Worm (Caenorhabditis elegans): ENCODE data around the gene F10E9.11.
"Not testable (repeated sequence)": the region's sequence is repeated elsewhere in the genome, so short reads cannot be mapped to it uniquely, and the experiment has no call there.

ce11 chrIII:8344283-8344682 lies 25.2 kb upstream of the F10E9.11 start, which contains the start of gene ZC262.7:
- TF ChIP-seq aly-2, fos-1, F13H6.1, R02D3.7, unc-39, ZK546.5, nhr-77, lsy-2 (tag; optimal IDR thresholded peaks at IDR 0.05): not testable (repeated sequence)

Data from whole organism, L2 larva.